Comparison of ENCODE assay signal across 4 fruit fly cellular contexts in genomic region chr3L:11278448-11279320, dm6.
TF ChIP-seq lines count a peak whose summit lies in the region.

No protein-coding gene starts in this region.

- TF ChIP-seq CTCF in whole organism, embryonic (GFP tag; optimal IDR thresholded peaks at IDR 0.05; lab: Kevin White, UChicago): no peak

TF ChIP-seq in whole organism, adult, 20 proteins besides CTCF, POLR2A, EP300 and RAD21:
- TF ChIP-seq CG11617 (GFP tag; optimal IDR thresholded peaks at IDR 0.05; lab: Kevin White, UChicago) (peak; percentile 7), CG33017 (tag; optimal IDR thresholded peaks at IDR 0.05; lab: Kevin White, UChicago) (peak; percentile 4), CG7045 (GFP tag; optimal IDR thresholded peaks at IDR 0.05; lab: Kevin White, UChicago) (no peak)

TF ChIP-seq in whole organism, embryonic, 481 proteins besides CTCF, POLR2A, EP300 and RAD21 (continues in another document):
- TF ChIP-seq cad (GFP tag; optimal IDR thresholded peaks at IDR 0.05; lab: Kevin White, UChicago) (no peak), CG3838 (GFP tag; optimal IDR thresholded peaks at IDR 0.05; lab: Kevin White, UChicago) (no peak), Lhr (GFP tag; optimal IDR thresholded peaks at IDR 0.05; lab: Kevin White, UChicago) (no peak), Rx (GFP tag; IDR thresholded peaks at IDR 0.05; lab: Robert Waterston, UW) (no peak), Trl (optimal IDR thresholded peaks at IDR 0.05; lab: Kevin White, UChicago) (no peak), Trl (GFP tag; optimal IDR thresholded peaks at IDR 0.05; lab: Kevin White, UChicago) (no peak), klu (GFP tag; IDR thresholded peaks at IDR 0.05; lab: Robert Waterston, UW) (no peak), lov (optimal IDR thresholded peaks at IDR 0.05; lab: Kevin White, UChicago) (no peak), lov (GFP tag; IDR thresholded peaks at IDR 0.05; lab: Robert Waterston, UW) (no peak), CG6854 (GFP tag; optimal IDR thresholded peaks at IDR 0.05; lab: Kevin White, UChicago) (no peak), Atf-2 (GFP tag; optimal IDR thresholded peaks at IDR 0.05; lab: Kevin White, UChicago) (no peak), CG7928 (GFP tag; optimal IDR thresholded peaks at IDR 0.05; lab: Kevin White, UChicago) (no peak), lmd (GFP tag; IDR thresholded peaks at IDR 0.05; lab: Robert Waterston, UW) (no peak), Bdp1 (GFP tag; optimal IDR thresholded peaks at IDR 0.05; lab: Kevin White, UChicago) (no peak), CG1832 (GFP tag; optimal IDR thresholded peaks at IDR 0.05; lab: Kevin White, UChicago) (no peak), CG6813 (GFP tag; optimal IDR thresholded peaks at IDR 0.05; lab: Kevin White, UChicago) (peak; percentile 36), Dip2 (GFP tag; IDR thresholded peaks at IDR 0.05; lab: Robert Waterston, UW) (no peak), CG12219 (GFP tag; optimal IDR thresholded peaks at IDR 0.05; lab: Kevin White, UChicago) (no peak), Oaz (GFP tag; IDR thresholded peaks at IDR 0.05; lab: Robert Waterston, UW) (no peak), CG31365 (tag; optimal IDR thresholded peaks at IDR 0.05; lab: Kevin White, UChicago) (no peak), mirr (GFP tag; optimal IDR thresholded peaks at IDR 0.05; lab: Kevin White, UChicago) (peak; percentile 8), NFAT (GFP tag; IDR thresholded peaks at IDR 0.05; lab: Robert Waterston, UW) (peak; percentile 46; the same call in 1 of the 2 replicates), gcm2 (GFP tag; optimal IDR thresholded peaks at IDR 0.05; lab: Kevin White, UChicago) (no peak), pho (GFP tag; optimal IDR thresholded peaks at IDR 0.05; lab: Kevin White, UChicago) (no peak), D19A (tag; optimal IDR thresholded peaks at IDR 0.05; lab: Kevin White, UChicago) (no peak), slou (GFP tag; optimal IDR thresholded peaks at IDR 0.05; lab: Kevin White, UChicago) (no peak), CG2116 (GFP tag; optimal IDR thresholded peaks at IDR 0.05; lab: Kevin White, UChicago) (no peak), cas (GFP tag; IDR thresholded peaks at IDR 0.05; lab: Robert Waterston, UW) (no peak), hb (GFP tag; IDR thresholded peaks at IDR 0.05; lab: Robert Waterston, UW; ENCODE audit: partially characterized antibody) (no peak), stwl (tag; optimal IDR thresholded peaks at IDR 0.05; lab: Kevin White, UChicago) (no peak), Blimp-1 (GFP tag; optimal IDR thresholded peaks at IDR 0.05; lab: Kevin White, UChicago) (no peak)

TF ChIP-seq in whole organism, prepupa, 60 proteins besides CTCF, POLR2A, EP300 and RAD21 (continues in another document):
- TF ChIP-seq CG16779 (tag; optimal IDR thresholded peaks at IDR 0.05; lab: Kevin White, UChicago) (no peak), Blimp-1 (GFP tag; optimal IDR thresholded peaks at IDR 0.05; lab: Kevin White, UChicago) (no peak), CG32006 (GFP tag; optimal IDR thresholded peaks at IDR 0.05; lab: Kevin White, UChicago) (peak; percentile 37), CG1621 (tag; optimal IDR thresholded peaks at IDR 0.05; lab: Kevin White, UChicago) (no peak), fkh (GFP tag; optimal IDR thresholded peaks at IDR 0.05; lab: Kevin White, UChicago) (peak; percentile 93), CG7368 (GFP tag; optimal IDR thresholded peaks at IDR 0.05; lab: Kevin White, UChicago) (no peak), Sox102F (GFP tag; optimal IDR thresholded peaks at IDR 0.05; lab: Kevin White, UChicago) (no peak), topi (GFP tag; optimal IDR thresholded peaks at IDR 0.05; lab: Kevin White, UChicago) (no peak), CG4318 (GFP tag; optimal IDR thresholded peaks at IDR 0.05; lab: Kevin White, UChicago) (no peak), Sox15 (GFP tag; optimal IDR thresholded peaks at IDR 0.05; lab: Kevin White, UChicago) (no peak), Lpt (GFP tag; optimal IDR thresholded peaks at IDR 0.05; lab: Kevin White, UChicago) (no peak), CG10669 (GFP tag; optimal IDR thresholded peaks at IDR 0.05; lab: Kevin White, UChicago) (no peak), vri (GFP tag; optimal IDR thresholded peaks at IDR 0.05; lab: Kevin White, UChicago) (no peak), dac (GFP tag; optimal IDR thresholded peaks at IDR 0.05; lab: Kevin White, UChicago) (no peak), salr (GFP tag; optimal IDR thresholded peaks at IDR 0.05; lab: Kevin White, UChicago) (no peak), CG6792 (GFP tag; optimal IDR thresholded peaks at IDR 0.05; lab: Kevin White, UChicago) (no peak), Eip78C (GFP tag; lab: Kevin White, UChicago) (peak; percentile 81), Eip93F (GFP tag; optimal IDR thresholded peaks at IDR 0.05; lab: Kevin White, UChicago) (no peak), CG15336 (GFP tag; IDR thresholded peaks at IDR 0.05; lab: Robert Waterston, UW) (peak; percentile 43; the same call in 1 of the 2 replicates), Gug (GFP tag; IDR thresholded peaks at IDR 0.05; lab: Robert Waterston, UW) (no peak), CG9139 (GFP tag; optimal IDR thresholded peaks at IDR 0.05; lab: Kevin White, UChicago) (no peak), achi (GFP tag; optimal IDR thresholded peaks at IDR 0.05; lab: Kevin White, UChicago) (peak; percentile 16), CG8119 (GFP tag; IDR thresholded peaks at IDR 0.05; lab: Robert Waterston, UW) (peak; percentile 39; the same call in 1 of the 3 replicates), pdm3 (GFP tag; optimal IDR thresholded peaks at IDR 0.05; lab: Kevin White, UChicago) (no peak), ss (GFP tag; optimal IDR thresholded peaks at IDR 0.05; lab: Kevin White, UChicago) (no peak), Met (GFP tag; optimal IDR thresholded peaks at IDR 0.05; lab: Kevin White, UChicago) (no peak), svp (GFP tag; lab: Kevin White, UChicago) (no peak), CG8319 (GFP tag; optimal IDR thresholded peaks at IDR 0.05; lab: Kevin White, UChicago) (no peak), dsx (GFP tag; optimal IDR thresholded peaks at IDR 0.05; lab: Kevin White, UChicago; ENCODE audit: poor library complexity, severe bottlenecking) (no peak), CG6854 (GFP tag; optimal IDR thresholded peaks at IDR 0.05; lab: Kevin White, UChicago) (no peak), CG10631 (GFP tag; optimal IDR thresholded peaks at IDR 0.05; lab: Kevin White, UChicago) (peak; percentile 23), CG34406 (GFP tag; optimal IDR thresholded peaks at IDR 0.05; lab: Kevin White, UChicago) (no peak), spab (GFP tag; optimal IDR thresholded peaks at IDR 0.05; lab: Kevin White, UChicago) (no peak)

TF ChIP-seq in whole organism, pupa, 21 proteins besides CTCF, POLR2A, EP300 and RAD21:
- no peak for TF ChIP-seq CG14655 (GFP tag; optimal IDR thresholded peaks at IDR 0.05; lab: Kevin White, UChicago)
- TF ChIP-seq fd96Ca (GFP tag; IDR thresholded peaks at IDR 0.05; lab: Robert Waterston, UW): 0 out of 3 replicates have a peak, but pooled peaks have one; percentile 12
- TF ChIP-seq CG13204 (GFP tag; optimal IDR thresholded peaks at IDR 0.05; lab: Kevin White, UChicago): no peak
- TF ChIP-seq CG12605 (GFP tag; IDR thresholded peaks at IDR 0.05; lab: Robert Waterston, UW): no peak
- no peak for TF ChIP-seq CG15710 (tag; optimal IDR thresholded peaks at IDR 0.05; lab: Kevin White, UChicago)
- TF ChIP-seq CG8301 (tag; optimal IDR thresholded peaks at IDR 0.05; lab: Kevin White, UChicago): no peak
